Fruit fly (Drosophila melanogaster) whole organism, embryonic: Measurements from ENCODE around the gene CG7362.

Experiments
- Aef1 ChIP-seq: fragments of 200-800 bp; sonication (Bioruptor generic); IDR thresholded peaks from 3 replicates; pipeline ENCODE4 v1.3.6; 2022; ENCODE audit warnings: missing biosample characterization, missing genetic modification characterization
- Asciz ChIP-seq: fragments of 200-800 bp; sonication (Bioruptor generic); optimal IDR thresholded peaks from 2 replicates; lab custom pipeline; 2017; ENCODE audit warnings: missing biosample characterization, mild to moderate bottlenecking, missing genetic modification characterization, missing genetic modification reagents
- BEAF-32 ChIP-seq: fragments of 200-800 bp; sonication (Bioruptor generic); optimal IDR thresholded peaks from 3 replicates; lab custom pipeline; 2017; ENCODE audit warnings: missing biosample characterization, missing genetic modification characterization, mild to moderate bottlenecking, moderate library complexity, missing genetic modification reagents
- CG10543 ChIP-seq: fragments of 200-800 bp; sonication (Bioruptor generic); optimal IDR thresholded peaks from 3 replicates; lab custom pipeline; 2017; ENCODE audit warnings: missing biosample characterization, mild to moderate bottlenecking, missing genetic modification characterization, moderate library complexity
- CG10959 ChIP-seq: fragments of 200-800 bp; sonication (Bioruptor generic); IDR thresholded peaks from 2 replicates; pipeline ENCODE4 v1.3.6; 2022; ENCODE audit warnings: missing biosample characterization, missing genetic modification characterization
- CG10979 ChIP-seq: fragments of 200-800 bp; sonication (Bioruptor generic); optimal IDR thresholded peaks from 2 replicates; lab custom pipeline; 2018; ENCODE audit warnings: missing biosample characterization, mild to moderate bottlenecking, missing genetic modification characterization, moderate library complexity
- CG11398 ChIP-seq: fragments of 200-800 bp; sonication (Bioruptor generic); optimal IDR thresholded peaks from 2 replicates; lab custom pipeline; 2016; ENCODE audit warnings: missing biosample characterization, missing genetic modification characterization
- CG12299 ChIP-seq: fragments of 200-800 bp; sonication (Bioruptor generic); optimal IDR thresholded peaks from 2 replicates; lab custom pipeline; 2018; ENCODE audit warnings: missing biosample characterization, mild to moderate bottlenecking, missing genetic modification characterization
- CG1233 ChIP-seq: fragments of 200-800 bp; sonication (Bioruptor generic); optimal IDR thresholded peaks from 4 replicates; lab custom pipeline; 2018; ENCODE audit warnings: missing biosample characterization, mild to moderate bottlenecking, missing genetic modification characterization
- CG12391 ChIP-seq: fragments of 200-800 bp; sonication (Bioruptor generic); optimal IDR thresholded peaks from 3 replicates; lab custom pipeline; 2018; ENCODE audit warnings: missing biosample characterization, mild to moderate bottlenecking, missing genetic modification characterization, moderate library complexity
- CG15073 ChIP-seq: fragments of 200-800 bp; sonication (Bioruptor generic); optimal IDR thresholded peaks from 2 replicates; lab custom pipeline; 2016; ENCODE audit warnings: missing biosample characterization, missing genetic modification characterization
- CG17328 ChIP-seq: fragments of 200-800 bp; sonication (Bioruptor generic); IDR thresholded peaks from 2 replicates; pipeline ENCODE4 v1.3.6; 2022; ENCODE audit warnings: missing biosample characterization, missing genetic modification characterization
- CG17359 ChIP-seq: fragments of 200-800 bp; sonication (Bioruptor generic); optimal IDR thresholded peaks from 3 replicates; lab custom pipeline; 2018; ENCODE audit warnings: missing biosample characterization, mild to moderate bottlenecking, missing genetic modification characterization, moderate library complexity
- CG17612 ChIP-seq: fragments of 200-800 bp; sonication (Bioruptor generic); IDR thresholded peaks from 2 replicates; pipeline ENCODE4 v1.3.6; 2022; ENCODE audit warnings: missing biosample characterization, missing genetic modification characterization
- CG2129 ChIP-seq: fragments of 200-800 bp; sonication (Bioruptor generic); IDR thresholded peaks from 2 replicates; pipeline ENCODE4 v1.3.6; 2022; ENCODE audit warnings: missing biosample characterization, missing genetic modification characterization; ENCODE audit not compliant: partially characterized antibody
- CG31365 ChIP-seq: fragments of 200-800 bp; sonication (Bioruptor generic); optimal IDR thresholded peaks from 2 replicates; lab custom pipeline; 2018; ENCODE audit warnings: missing biosample characterization, mild to moderate bottlenecking, missing genetic modification characterization
- CG4707 ChIP-seq: fragments of 200-800 bp; sonication (Bioruptor generic); optimal IDR thresholded peaks from 2 replicates; lab custom pipeline; 2018; ENCODE audit warnings: missing biosample characterization, mild to moderate bottlenecking, missing genetic modification characterization, moderate library complexity
- CG5180 ChIP-seq: fragments of 200-800 bp; sonication (Bioruptor generic); optimal IDR thresholded peaks from 3 replicates; lab custom pipeline; 2017; ENCODE audit warnings: missing biosample characterization, missing genetic modification characterization, mild to moderate bottlenecking, moderate library complexity, missing genetic modification reagents
- CG6175 ChIP-seq: fragments of 200-800 bp; sonication (Bioruptor generic); IDR thresholded peaks from 3 replicates; pipeline ENCODE4 v1.3.6; 2022; ENCODE audit warnings: missing biosample characterization, missing genetic modification characterization
- CG6254 ChIP-seq: fragments of 200-800 bp; sonication (Bioruptor generic); optimal IDR thresholded peaks from 3 replicates; lab custom pipeline; 2017; ENCODE audit warnings: mild to moderate bottlenecking, missing biosample characterization, missing genetic modification reagents, missing genetic modification characterization
- CG8281 ChIP-seq: fragments of 200-800 bp; sonication (Bioruptor generic); optimal IDR thresholded peaks from 2 replicates; lab custom pipeline; 2018; ENCODE audit warnings: missing biosample characterization, mild to moderate bottlenecking, missing genetic modification characterization, moderate library complexity
- CG9797 ChIP-seq: fragments of 200-800 bp; sonication (Bioruptor generic); optimal IDR thresholded peaks from 3 replicates; lab custom pipeline; 2018; ENCODE audit warnings: missing biosample characterization, mild to moderate bottlenecking, missing genetic modification characterization
- Dad ChIP-seq: fragments of 200-800 bp; sonication (Bioruptor generic); optimal IDR thresholded peaks from 3 replicates; lab custom pipeline; 2016; ENCODE audit warnings: missing biosample characterization, missing genetic modification characterization
- Dip3 ChIP-seq: fragments of 200-800 bp; sonication (Bioruptor generic); optimal IDR thresholded peaks from 3 replicates; lab custom pipeline; 2016; ENCODE audit warnings: missing biosample characterization, missing genetic modification characterization
- Dll ChIP-seq: fragments of 200-800 bp; sonication (Bioruptor generic); IDR thresholded peaks from 4 replicates; pipeline ENCODE4 v1.3.6; 2022; ENCODE audit warnings: missing biosample characterization, missing genetic modification characterization; ENCODE audit not compliant: partially characterized antibody
- Dref ChIP-seq: fragments of 200-800 bp; sonication (Bioruptor generic); IDR thresholded peaks from 2 replicates; pipeline ENCODE4 v1.3.6; 2022; ENCODE audit warnings: missing biosample characterization, missing genetic modification characterization
- E2f2 ChIP-seq: fragments of 200-800 bp; sonication (Bioruptor generic); IDR thresholded peaks from 2 replicates; pipeline ENCODE4 v1.3.6; 2022; ENCODE audit warnings: missing biosample characterization, missing genetic modification characterization
- GATAe ChIP-seq: fragments of 200-800 bp; sonication (Bioruptor generic); conservative IDR thresholded peaks from 2 replicates; pipeline ENCODE4 v1.3.6; 2022; ENCODE audit warnings: missing biosample characterization, missing genetic modification characterization
- Hand ChIP-seq: fragments of 200-800 bp; sonication (Bioruptor generic); optimal IDR thresholded peaks from 2 replicates; lab custom pipeline; 2017; ENCODE audit warnings: mild to moderate bottlenecking, missing biosample characterization, missing genetic modification reagents, missing genetic modification characterization
- Hr3 ChIP-seq: fragments of 200-800 bp; sonication (Bioruptor generic); optimal IDR thresholded peaks from 3 replicates; lab custom pipeline; 2016; ENCODE audit warnings: missing biosample characterization, missing genetic modification characterization
- Mrtf ChIP-seq: fragments of 200-800 bp; sonication (Bioruptor generic); IDR thresholded peaks from 3 replicates; pipeline ENCODE4 v1.3.6; 2022; ENCODE audit warnings: missing biosample characterization, missing genetic modification characterization
- Myb ChIP-seq: fragments of 200-800 bp; sonication (Bioruptor generic); optimal IDR thresholded peaks from 2 replicates; lab custom pipeline; 2016; ENCODE audit warnings: missing biosample characterization, missing genetic modification characterization
- Rfx ChIP-seq: fragments of 200-800 bp; sonication (Bioruptor generic); IDR thresholded peaks from 2 replicates; pipeline ENCODE4 v1.3.6; 2022; ENCODE audit warnings: missing biosample characterization, missing genetic modification characterization
- Sin3A ChIP-seq: fragments of >200 bp; optimal IDR thresholded peaks from 2 replicates; lab custom pipeline; 2018
- ac ChIP-seq: fragments of 200-800 bp; sonication (Bioruptor generic); optimal IDR thresholded peaks from 3 replicates; lab custom pipeline; 2017; ENCODE audit warnings: missing biosample characterization, mild to moderate bottlenecking, missing genetic modification characterization
- cad ChIP-seq: fragments of >200 bp; optimal IDR thresholded peaks from 2 replicates; lab custom pipeline; 2017; ENCODE audit warnings: missing biosample characterization, missing genetic modification characterization
- caup ChIP-seq: fragments of 200-800 bp; sonication (Bioruptor generic); optimal IDR thresholded peaks from 3 replicates; lab custom pipeline; 2017; ENCODE audit warnings: missing biosample characterization, mild to moderate bottlenecking, missing genetic modification characterization, moderate library complexity; ENCODE audit not compliant: severe bottlenecking
- danr ChIP-seq: fragments of 200-800 bp; sonication (Bioruptor generic); IDR thresholded peaks from 2 replicates; pipeline ENCODE4 v1.3.6; 2022; ENCODE audit warnings: missing biosample characterization, missing genetic modification characterization
- jumu ChIP-seq: fragments of 200-800 bp; sonication (Bioruptor generic); optimal IDR thresholded peaks from 3 replicates; lab custom pipeline; 2016; ENCODE audit warnings: missing biosample characterization, missing genetic modification characterization
- kah ChIP-seq: fragments of 200-800 bp; sonication (Bioruptor generic); optimal IDR thresholded peaks from 2 replicates; lab custom pipeline; 2018; ENCODE audit warnings: missing biosample characterization, mild to moderate bottlenecking, missing genetic modification characterization
- kay ChIP-seq: fragments of 200-800 bp; sonication (Bioruptor generic); optimal IDR thresholded peaks from 2 replicates; lab custom pipeline; 2016; ENCODE audit warnings: missing biosample characterization, missing genetic modification characterization
- mam ChIP-seq: fragments of 200-800 bp; sonication (Bioruptor generic); optimal IDR thresholded peaks from 3 replicates; lab custom pipeline; 2016; ENCODE audit warnings: missing biosample characterization, missing genetic modification characterization
- mirr ChIP-seq: fragments of 200-800 bp; sonication (Bioruptor generic); optimal IDR thresholded peaks from 3 replicates; lab custom pipeline; 2018; ENCODE audit warnings: missing biosample characterization, mild to moderate bottlenecking, missing genetic modification characterization
- pho ChIP-seq: fragments of 200-800 bp; sonication (Bioruptor generic); optimal IDR thresholded peaks from 2 replicates; lab custom pipeline; 2016; ENCODE audit warnings: missing biosample characterization, missing genetic modification characterization
- shn ChIP-seq: fragments of 200-800 bp; sonication (Bioruptor generic); optimal IDR thresholded peaks from 3 replicates; lab custom pipeline; 2016; ENCODE audit warnings: missing biosample characterization, missing genetic modification characterization
- slbo ChIP-seq: fragments of 200-800 bp; sonication (Bioruptor generic); IDR thresholded peaks from 2 replicates; pipeline ENCODE4 v1.3.6; 2022; ENCODE audit warnings: missing biosample characterization, missing genetic modification characterization
- stwl ChIP-seq: fragments of 200-800 bp; sonication (Bioruptor generic); optimal IDR thresholded peaks from 3 replicates; lab custom pipeline; 2018; ENCODE audit warnings: missing biosample characterization, mild to moderate bottlenecking, missing genetic modification characterization, moderate library complexity
- sug ChIP-seq: fragments of 200-800 bp; optimal IDR thresholded peaks from 2 replicates; lab custom pipeline; 2019; ENCODE audit warnings: missing biosample characterization, mild to moderate bottlenecking, missing genetic modification characterization, moderate library complexity
- tll ChIP-seq, 2 experiments: fragments of 200-800 bp in 1 of 2; fragments of >200 bp in 1 of 2; sonication (Bioruptor generic) in 1 of 2; optimal IDR thresholded peaks; 2 replicates each; lab custom pipeline; 2017 to 2019; ENCODE audit warnings: missing biosample characterization in 2 of 2, missing genetic modification characterization in 2 of 2, mild to moderate bottlenecking in 1 of 2, moderate library complexity in 1 of 2
- vfl ChIP-seq: fragments of 200-800 bp; sonication (Bioruptor generic); optimal IDR thresholded peaks from 2 replicates; lab custom pipeline; 2016; ENCODE audit warnings: missing biosample characterization, missing genetic modification characterization
- wor ChIP-seq: fragments of 200-800 bp; sonication (Bioruptor generic); IDR thresholded peaks from 2 replicates; pipeline ENCODE4 v1.3.6; 2022; ENCODE audit warnings: missing biosample characterization, missing genetic modification characterization
- zfh2 ChIP-seq: fragments of 200-800 bp; sonication (Bioruptor generic); optimal IDR thresholded peaks from 2 replicates; lab custom pipeline; 2016; ENCODE audit warnings: missing biosample characterization, missing genetic modification characterization

CG7362 gene

dm6 chr3R:14739088-14739487 lies 15.2 kb downstream of the CG7362 start (continued):
- peak; percentile 3 for TF ChIP-seq Dip3
- no peak for TF ChIP-seq CG2129 (GFP tag; lab: Robert Waterston, UW)
- no peak for TF ChIP-seq CG17359 (tag; lab: Kevin White, UChicago)
- TF ChIP-seq Asciz (GFP tag; lab: Kevin White, UChicago): no peak
- no peak for TF ChIP-seq Mrtf
- TF ChIP-seq CG17328: no peak
- TF ChIP-seq Aef1 (GFP tag; lab: Robert Waterston, UW): no peak
- no peak for TF ChIP-seq CG15073 (GFP tag; lab: Kevin White, UChicago)
- TF ChIP-seq pho: peak; percentile 20
- TF ChIP-seq CG8281 (tag; lab: Kevin White, UChicago): no peak
- TF ChIP-seq Dll (GFP tag; lab: Robert Waterston, UW): peak; percentile 27; the same call in 1 of the 4 replicates
- TF ChIP-seq CG6175 (GFP tag; lab: Robert Waterston, UW): peak; percentile 36; the same call in 1 of the 3 replicates
- peak; percentile 52 for TF ChIP-seq CG12299
- peak; percentile 79 for TF ChIP-seq sug
- no peak for TF ChIP-seq CG12391 (tag; lab: Kevin White, UChicago)
- TF ChIP-seq CG4707 (GFP tag; lab: Kevin White, UChicago): no peak
- no peak for TF ChIP-seq vfl (GFP tag; lab: Kevin White, UChicago)
- TF ChIP-seq GATAe (GFP tag; lab: Robert Waterston, UW): peak; percentile 33; the same call in 1 of the 2 replicates
- TF ChIP-seq Rfx (GFP tag; lab: Robert Waterston, UW): peak; percentile 47
- no peak for TF ChIP-seq CG31365 (tag; lab: Kevin White, UChicago)
- peak; percentile 42 for TF ChIP-seq slbo (GFP tag; lab: Robert Waterston, UW)
- no peak for TF ChIP-seq Dref (GFP tag; lab: Robert Waterston, UW)
- no peak for TF ChIP-seq danr (GFP tag; lab: Robert Waterston, UW)
- TF ChIP-seq CG11398 (GFP tag; lab: Kevin White, UChicago): no peak
- no peak for TF ChIP-seq mam (GFP tag; lab: Kevin White, UChicago)
- no peak for TF ChIP-seq BEAF-32 (GFP tag; lab: Kevin White, UChicago)
- no peak for TF ChIP-seq Myb
- TF ChIP-seq CG1233 (GFP tag; lab: Kevin White, UChicago): no peak
- TF ChIP-seq wor (GFP tag; lab: Robert Waterston, UW): no peak
- TF ChIP-seq kay (GFP tag; lab: Kevin White, UChicago): peak; percentile 51
- TF ChIP-seq CG9797 (GFP tag; lab: Kevin White, UChicago): no peak
- TF ChIP-seq CG6254 (GFP tag; lab: Kevin White, UChicago): no peak
- TF ChIP-seq ac (GFP tag; lab: Kevin White, UChicago): no peak
- TF ChIP-seq E2f2 (GFP tag; lab: Robert Waterston, UW): no peak
- TF ChIP-seq CG17612 (GFP tag; lab: Robert Waterston, UW): no peak
- TF ChIP-seq Hand (GFP tag; lab: Kevin White, UChicago): no peak
- TF ChIP-seq jumu (GFP tag; lab: Kevin White, UChicago): no peak
- no peak for TF ChIP-seq cad (GFP tag; lab: Kevin White, UChicago)
- peak; percentile 34 for TF ChIP-seq stwl (tag; lab: Kevin White, UChicago)
- peak; percentile 82 for TF ChIP-seq mirr
- no peak for TF ChIP-seq kah (GFP tag; lab: Kevin White, UChicago)
- TF ChIP-seq Sin3A: no peak
- no peak for TF ChIP-seq CG10979 (tag; lab: Kevin White, UChicago)
- no peak for TF ChIP-seq CG10959 (GFP tag; lab: Robert Waterston, UW)
- TF ChIP-seq shn (GFP tag; lab: Kevin White, UChicago): no peak
- TF ChIP-seq caup (GFP tag; lab: Kevin White, UChicago): peak; percentile 48
- TF ChIP-seq CG5180 (GFP tag; lab: Kevin White, UChicago): no peak
- TF ChIP-seq Dad (GFP tag; lab: Kevin White, UChicago): no peak
- TF ChIP-seq tll (GFP tag; optimal IDR thresholded peaks at IDR 0.05; lab: Kevin White, UChicago): no peak
- TF ChIP-seq Hr3: no peak
- peak; percentile 96 for TF ChIP-seq CG10543 (GFP tag; lab: Kevin White, UChicago)
- TF ChIP-seq zfh2 (GFP tag; lab: Kevin White, UChicago): peak; percentile 26
